Fruit fly (Drosophila melanogaster): ENCODE results near the gene GluRIIC.

The GluRIIC gene

dm6 chr2L:870749-871418 is 43.0 kb upstream of the GluRIIC start (continued):
- TF ChIP-seq CG1233 (GFP tag; optimal IDR thresholded peaks at IDR 0.05) = peak; percentile 47
- peak; percentile 80 for TF ChIP-seq Side (GFP tag; optimal IDR thresholded peaks at IDR 0.05)
- peak; percentile 21 for TF ChIP-seq CG6654 (GFP tag; optimal IDR thresholded peaks at IDR 0.05)
- TF ChIP-seq CG5953 (GFP tag; IDR thresholded peaks at IDR 0.05) = no peak
- peak; percentile 53 for TF ChIP-seq Drgx (GFP tag; IDR thresholded peaks at IDR 0.05)
- peak; percentile 78 for TF ChIP-seq ind (GFP tag; optimal IDR thresholded peaks at IDR 0.05)
- TF ChIP-seq CkIIα-i1 (GFP tag; IDR thresholded peaks at IDR 0.05) = 0 out of 2 replicates have a peak, but pooled peaks have one; percentile 13
- no peak for TF ChIP-seq jing (GFP tag; optimal IDR thresholded peaks at IDR 0.05)
- TF ChIP-seq kay (GFP tag; optimal IDR thresholded peaks at IDR 0.05) = peak; percentile 48
- no peak for TF ChIP-seq CG31365 (tag; optimal IDR thresholded peaks at IDR 0.05)
- peak; percentile 59 for TF ChIP-seq org-1 (GFP tag; optimal IDR thresholded peaks at IDR 0.05)
- TF ChIP-seq nau (GFP tag; optimal IDR thresholded peaks at IDR 0.05) = peak; percentile 53
- TF ChIP-seq CG16779 (GFP tag; IDR thresholded peaks at IDR 0.05) = no peak
- no peak for TF ChIP-seq CG17802 (tag; optimal IDR thresholded peaks at IDR 0.05)
- peak; percentile 13 for TF ChIP-seq trh (GFP tag; optimal IDR thresholded peaks at IDR 0.05)
- peak; percentile 66; the same call in 2 of the 3 replicates for TF ChIP-seq tgo (GFP tag; IDR thresholded peaks at IDR 0.05)
- TF ChIP-seq dmrt99B (tag; optimal IDR thresholded peaks at IDR 0.05) = peak; percentile 61
- TF ChIP-seq H15 (GFP tag; IDR thresholded peaks at IDR 0.05) = peak; percentile 55; the same call in 1 of the 3 replicates
- no peak for TF ChIP-seq D (optimal IDR thresholded peaks at IDR 0.05)
- peak; percentile 41 for TF ChIP-seq D (GFP tag; optimal IDR thresholded peaks at IDR 0.05)
- peak; percentile 43 for TF ChIP-seq CG18262 (tag; optimal IDR thresholded peaks at IDR 0.05)
- peak; percentile 66 for TF ChIP-seq Chrac-16 (GFP tag; optimal IDR thresholded peaks at IDR 0.05)
- TF ChIP-seq so (GFP tag; IDR thresholded peaks at IDR 0.05) = peak; percentile 65; the same call in 1 of the 3 replicates
- TF ChIP-seq CG3838 (GFP tag; optimal IDR thresholded peaks at IDR 0.05) = no peak
- no peak for TF ChIP-seq CG17361 (GFP tag; IDR thresholded peaks at IDR 0.05)
- peak; percentile 58 for TF ChIP-seq CG13287 (GFP tag; IDR thresholded peaks at IDR 0.05; ENCODE audit: partially characterized antibody)
- TF ChIP-seq HmgZ (tag; optimal IDR thresholded peaks at IDR 0.05) = peak; percentile 65
- peak; percentile 24; the same call in 1 of the 2 replicates for TF ChIP-seq klu (GFP tag; IDR thresholded peaks at IDR 0.05)
- no peak for TF ChIP-seq pan (optimal IDR thresholded peaks at IDR 0.05)
- peak in 1 of 2 experiments; percentile 78 for TF ChIP-seq pan (GFP tag; optimal IDR thresholded peaks at IDR 0.05 in 1 of 2, IDR thresholded peaks at IDR 0.05 in 1 of 2)
- 0 out of 3 replicates have a peak, but pooled peaks have one; percentile 32 for TF ChIP-seq vnd (GFP tag; IDR thresholded peaks at IDR 0.05; ENCODE audit: partially characterized antibody)
- peak; percentile 9 for TF ChIP-seq eyg (GFP tag; optimal IDR thresholded peaks at IDR 0.05)
- peak; percentile 52 for TF ChIP-seq CG4820 (GFP tag; optimal IDR thresholded peaks at IDR 0.05)
- peak; percentile 82 for TF ChIP-seq CG12659 (GFP tag; optimal IDR thresholded peaks at IDR 0.05)
- no peak for TF ChIP-seq CG6854 (GFP tag; optimal IDR thresholded peaks at IDR 0.05)
- TF ChIP-seq tll (GFP tag; optimal IDR thresholded peaks at IDR 0.05) = peak in 1 of 2 experiments; percentile 51
- TF ChIP-seq bcd (GFP tag; optimal IDR thresholded peaks at IDR 0.05) = peak; percentile 67
- TF ChIP-seq CG4360 (GFP tag; IDR thresholded peaks at IDR 0.05) = peak; percentile 14; the same call in 1 of the 2 replicates
- no peak for TF ChIP-seq sim (GFP tag; IDR thresholded peaks at IDR 0.05)
- no peak for TF ChIP-seq pros (GFP tag; optimal IDR thresholded peaks at IDR 0.05)
- peak; percentile 43 for TF ChIP-seq crc (GFP tag; optimal IDR thresholded peaks at IDR 0.05)
- peak in 1 of 3 experiments; percentile 38 for TF ChIP-seq lola (GFP tag; optimal IDR thresholded peaks at IDR 0.05)
- peak; percentile 70 for TF ChIP-seq Atf6 (GFP tag; IDR thresholded peaks at IDR 0.05)
- TF ChIP-seq dan (GFP tag; IDR thresholded peaks at IDR 0.05) = no peak
- peak; percentile 62 for TF ChIP-seq Dip3 (GFP tag; optimal IDR thresholded peaks at IDR 0.05)
- peak; percentile 38 for TF ChIP-seq CG3995 (GFP tag; optimal IDR thresholded peaks at IDR 0.05)
- TF ChIP-seq zfh1 (GFP tag; IDR thresholded peaks at IDR 0.05) = peak; percentile 76
- peak; percentile 73 for TF ChIP-seq CG1647 (GFP tag; optimal IDR thresholded peaks at IDR 0.05)
- TF ChIP-seq Dp (GFP tag; optimal IDR thresholded peaks at IDR 0.05) = no peak
- peak; percentile 69; the same call in 1 of the 3 replicates for TF ChIP-seq CG11456 (GFP tag; IDR thresholded peaks at IDR 0.05)
